Worm (Caenorhabditis elegans) whole organism, late embryonic: Measurements from ENCODE around the gene T27A10.6.

Source experiments
- C08G9.2 ChIP-seq: sonication (generic microtip); optimal IDR thresholded peaks from 2 replicates; lab custom pipeline; 2016; ENCODE audit warnings: mild to moderate bottlenecking, missing genetic modification characterization, moderate library complexity, missing compliant biosample characterization
- C38D4.7 ChIP-seq: fragments of 200-800 bp; sonication (Bioruptor generic); optimal IDR thresholded peaks from 2 replicates; lab custom pipeline; 2018; ENCODE audit warnings: mild to moderate bottlenecking, missing genetic modification characterization, moderate library complexity, missing compliant biosample characterization
- K02D7.2 ChIP-seq: sonication (generic microtip); optimal IDR thresholded peaks from 2 replicates; lab custom pipeline; 2017; ENCODE audit warnings: mild to moderate bottlenecking, missing genetic modification characterization, missing compliant biosample characterization
- Y22D7AL.16 ChIP-seq: sonication (generic microtip); optimal IDR thresholded peaks from 2 replicates; lab custom pipeline; 2016; ENCODE audit warnings: missing genetic modification characterization, missing compliant biosample characterization
- ahr-1 ChIP-seq: sonication (generic microtip); optimal IDR thresholded peaks from 2 replicates; lab custom pipeline; 2016; ENCODE audit warnings: missing genetic modification characterization, missing compliant biosample characterization
- ama-1 ChIP-seq: fragments of 150-350 bp; optimal IDR thresholded peaks from 2 replicates; lab custom pipeline; 2014
- ceh-14 ChIP-seq: sonication (generic microtip); optimal IDR thresholded peaks from 2 replicates; lab custom pipeline; 2016; ENCODE audit warnings: missing genotype, missing genetic modification characterization, missing compliant biosample characterization
- ceh-19 ChIP-seq: fragments of 200-800 bp; sonication (Bioruptor generic); optimal IDR thresholded peaks from 2 replicates; lab custom pipeline; 2018; ENCODE audit warnings: mild to moderate bottlenecking, missing genetic modification characterization, missing compliant biosample characterization
- ceh-2 ChIP-seq: sonication (generic microtip); optimal IDR thresholded peaks from 2 replicates; lab custom pipeline; 2016; ENCODE audit warnings: missing genotype, missing genetic modification characterization, missing compliant biosample characterization
- ceh-22 ChIP-seq: sonication (generic microtip); optimal IDR thresholded peaks from 2 replicates; lab custom pipeline; 2017; ENCODE audit warnings: missing biosample characterization, missing genetic modification characterization
- ceh-30 ChIP-seq: fragments of 150-350 bp; optimal IDR thresholded peaks from 2 replicates; lab custom pipeline; 2014; ENCODE audit warnings: missing biosample characterization, missing genetic modification characterization
- ceh-31 ChIP-seq: sonication (generic microtip); optimal IDR thresholded peaks from 2 replicates; lab custom pipeline; 2016; ENCODE audit warnings: missing genetic modification characterization, missing compliant biosample characterization
- ceh-34 ChIP-seq: sonication (generic microtip); optimal IDR thresholded peaks from 2 replicates; lab custom pipeline; 2016; ENCODE audit warnings: mild to moderate bottlenecking, missing genetic modification characterization, missing compliant biosample characterization
- ceh-48 ChIP-seq: sonication (generic microtip); optimal IDR thresholded peaks from 2 replicates; lab custom pipeline; 2016; ENCODE audit warnings: missing genetic modification characterization, inconsistent platforms, missing compliant biosample characterization
- che-1 ChIP-seq: sonication (generic microtip); optimal IDR thresholded peaks from 2 replicates; lab custom pipeline; 2016; ENCODE audit warnings: mild to moderate bottlenecking, missing genetic modification characterization, missing compliant biosample characterization
- dmd-4 ChIP-seq: sonication (generic microtip); optimal IDR thresholded peaks from 2 replicates; lab custom pipeline; 2016; ENCODE audit warnings: borderline replicate concordance, missing genetic modification characterization, missing compliant biosample characterization
- dve-1 ChIP-seq: sonication (generic microtip); optimal IDR thresholded peaks from 2 replicates; lab custom pipeline; 2017; ENCODE audit warnings: antibody characterized with exemption, mild to moderate bottlenecking, missing genetic modification characterization, missing compliant biosample characterization
- elt-2 ChIP-seq: sonication (generic microtip); optimal IDR thresholded peaks from 2 replicates; lab custom pipeline; 2016; ENCODE audit warnings: missing genetic modification reagents, missing genetic modification characterization, missing compliant biosample characterization
- ets-4 ChIP-seq: sonication (generic microtip); optimal IDR thresholded peaks from 2 replicates; lab custom pipeline; 2016; ENCODE audit warnings: missing genetic modification characterization, missing compliant biosample characterization
- eyg-1 ChIP-seq: sonication (generic microtip); optimal IDR thresholded peaks from 2 replicates; lab custom pipeline; 2016; ENCODE audit warnings: missing genotype, missing genetic modification characterization, missing compliant biosample characterization
- fkh-10 ChIP-seq: fragments of 150-350 bp; optimal IDR thresholded peaks from 2 replicates; lab custom pipeline; 2014; ENCODE audit warnings: missing biosample characterization, missing genetic modification reagents, missing genetic modification characterization
- fkh-6 ChIP-seq: sonication (generic microtip); optimal IDR thresholded peaks from 2 replicates; lab custom pipeline; 2016; ENCODE audit warnings: missing genetic modification characterization, missing compliant biosample characterization
- gmeb-2 ChIP-seq: sonication (generic microtip); optimal IDR thresholded peaks from 2 replicates; lab custom pipeline; 2016; ENCODE audit warnings: missing genetic modification characterization, inconsistent platforms, missing compliant biosample characterization
- hlh-13 ChIP-seq: fragments of 200-800 bp; sonication (Bioruptor generic); optimal IDR thresholded peaks from 2 replicates; lab custom pipeline; 2018; ENCODE audit warnings: mild to moderate bottlenecking, missing genetic modification characterization, missing compliant biosample characterization
- hlh-15 ChIP-seq: sonication (generic microtip); optimal IDR thresholded peaks from 2 replicates; lab custom pipeline; 2016; ENCODE audit warnings: missing genetic modification characterization, missing compliant biosample characterization
- hlh-30 ChIP-seq: sonication (generic microtip); optimal IDR thresholded peaks from 2 replicates; lab custom pipeline; 2017; ENCODE audit warnings: antibody characterized with exemption, missing genetic modification characterization, missing compliant biosample characterization; ENCODE audit not compliant: insufficient read depth
- hlh-6 ChIP-seq: sonication (generic microtip); optimal IDR thresholded peaks from 2 replicates; lab custom pipeline; 2016; ENCODE audit warnings: missing genotype, missing genetic modification characterization, missing compliant biosample characterization
- hlh-8 ChIP-seq: sonication (generic microtip); optimal IDR thresholded peaks from 2 replicates; lab custom pipeline; 2016; ENCODE audit warnings: missing genotype, missing genetic modification characterization, missing compliant biosample characterization
- lim-6 ChIP-seq: sonication (generic microtip); optimal IDR thresholded peaks from 2 replicates; lab custom pipeline; 2016; ENCODE audit warnings: missing genetic modification characterization, missing compliant biosample characterization
- lin-11 ChIP-seq: fragments of 200-800 bp; sonication (Bioruptor generic); optimal IDR thresholded peaks from 2 replicates; lab custom pipeline; 2018; ENCODE audit warnings: mild to moderate bottlenecking, missing genetic modification characterization, missing compliant biosample characterization
- madf-2 ChIP-seq: sonication (generic microtip); optimal IDR thresholded peaks from 2 replicates; lab custom pipeline; 2017; ENCODE audit warnings: missing genetic modification characterization, missing compliant biosample characterization
- mec-3 ChIP-seq: sonication (generic microtip); optimal IDR thresholded peaks from 2 replicates; lab custom pipeline; 2016; ENCODE audit warnings: borderline replicate concordance, missing genetic modification characterization, missing compliant biosample characterization
- nfya-1 ChIP-seq: sonication (generic microtip); optimal IDR thresholded peaks from 2 replicates; lab custom pipeline; 2017; ENCODE audit warnings: missing genetic modification characterization, mild to moderate bottlenecking, missing compliant biosample characterization, antibody characterized with exemption, moderate library complexity
- nhr-232 ChIP-seq: sonication (generic microtip); optimal IDR thresholded peaks from 2 replicates; lab custom pipeline; 2016; ENCODE audit warnings: missing genetic modification characterization, missing compliant biosample characterization
- npax-4 ChIP-seq: sonication (generic microtip); optimal IDR thresholded peaks from 2 replicates; lab custom pipeline; 2016; ENCODE audit warnings: missing genetic modification characterization, missing compliant biosample characterization
- odd-2 ChIP-seq: sonication (generic microtip); optimal IDR thresholded peaks from 2 replicates; lab custom pipeline; 2017; ENCODE audit warnings: antibody characterized with exemption, mild to moderate bottlenecking, missing genetic modification characterization, missing compliant biosample characterization
- pag-3 ChIP-seq: sonication (generic microtip); optimal IDR thresholded peaks from 2 replicates; lab custom pipeline; 2016; ENCODE audit warnings: missing compliant biosample characterization, missing genetic modification characterization, borderline replicate concordance
- pat-9 ChIP-seq: fragments of 200-800 bp; sonication (Bioruptor generic); optimal IDR thresholded peaks from 2 replicates; lab custom pipeline; 2018; ENCODE audit warnings: mild to moderate bottlenecking, missing genetic modification characterization, moderate library complexity, missing compliant biosample characterization
- pax-1 ChIP-seq: fragments of 150-350 bp; optimal IDR thresholded peaks from 2 replicates; lab custom pipeline; 2014; ENCODE audit warnings: missing biosample characterization, missing genetic modification characterization
- pha-2 ChIP-seq: sonication (generic microtip); optimal IDR thresholded peaks from 2 replicates; lab custom pipeline; 2017; ENCODE audit warnings: mild to moderate bottlenecking, missing genetic modification characterization, missing compliant biosample characterization
- pha-4 ChIP-seq: fragments of 150-350 bp; optimal IDR thresholded peaks from 2 replicates; lab custom pipeline; 2018; ENCODE audit warnings: missing biosample characterization, missing genetic modification reagents, missing genetic modification characterization
- ref-2 ChIP-seq: sonication (generic microtip); optimal IDR thresholded peaks from 2 replicates; lab custom pipeline; 2016; ENCODE audit warnings: missing genetic modification characterization, missing compliant biosample characterization
- rnt-1 ChIP-seq: sonication (generic microtip); optimal IDR thresholded peaks from 2 replicates; lab custom pipeline; 2016; ENCODE audit warnings: missing genetic modification characterization, missing compliant biosample characterization
- sdc-2 ChIP-seq: sonication (generic microtip); optimal IDR thresholded peaks from 2 replicates; lab custom pipeline; 2016; ENCODE audit warnings: missing genotype, missing genetic modification characterization, missing compliant biosample characterization
- sox-2 ChIP-seq: fragments of 200-800 bp; sonication (Bioruptor generic); IDR thresholded peaks from 2 replicates; pipeline ENCODE4 v1.3.6; 2022; ENCODE audit warnings: missing genetic modification reagents, missing genetic modification characterization, missing compliant biosample characterization
- sox-4 ChIP-seq: sonication (generic microtip); optimal IDR thresholded peaks from 2 replicates; lab custom pipeline; 2017; ENCODE audit warnings: mild to moderate bottlenecking, missing genetic modification characterization, inconsistent platforms, missing compliant biosample characterization
- syd-9 ChIP-seq: sonication (generic microtip); optimal IDR thresholded peaks from 2 replicates; lab custom pipeline; 2016; ENCODE audit warnings: mild to moderate bottlenecking, missing genetic modification characterization, moderate library complexity, missing compliant biosample characterization
- tbx-2 ChIP-seq: sonication (generic microtip); optimal IDR thresholded peaks from 2 replicates; lab custom pipeline; 2016; ENCODE audit warnings: missing genetic modification characterization, missing compliant biosample characterization
- tbx-7 ChIP-seq: sonication (generic microtip); optimal IDR thresholded peaks from 2 replicates; lab custom pipeline; 2016; ENCODE audit warnings: missing genotype, missing genetic modification characterization, missing compliant biosample characterization
- ttx-3 ChIP-seq: sonication (generic microtip); optimal IDR thresholded peaks from 2 replicates; lab custom pipeline; 2016; ENCODE audit warnings: missing genetic modification reagents, missing genetic modification characterization, missing compliant biosample characterization
- unc-42 ChIP-seq: sonication (generic microtip); optimal IDR thresholded peaks from 2 replicates; lab custom pipeline; 2016; ENCODE audit warnings: missing genotype, missing genetic modification characterization, missing compliant biosample characterization
- unc-55 ChIP-seq: sonication (generic microtip); optimal IDR thresholded peaks from 2 replicates; lab custom pipeline; 2017; ENCODE audit warnings: missing biosample characterization, missing genetic modification reagents, missing genetic modification characterization
- unc-86 ChIP-seq: sonication (generic microtip); optimal IDR thresholded peaks from 2 replicates; lab custom pipeline; 2016; ENCODE audit warnings: missing genetic modification characterization, missing compliant biosample characterization
- zip-5 ChIP-seq: sonication (generic microtip); optimal IDR thresholded peaks from 2 replicates; lab custom pipeline; 2016; ENCODE audit warnings: missing genetic modification characterization, missing compliant biosample characterization
- ztf-16 ChIP-seq: sonication (generic microtip); optimal IDR thresholded peaks from 2 replicates; lab custom pipeline; 2017; ENCODE audit warnings: missing genetic modification characterization, missing compliant biosample characterization

Gene T27A10.6

DNA sequence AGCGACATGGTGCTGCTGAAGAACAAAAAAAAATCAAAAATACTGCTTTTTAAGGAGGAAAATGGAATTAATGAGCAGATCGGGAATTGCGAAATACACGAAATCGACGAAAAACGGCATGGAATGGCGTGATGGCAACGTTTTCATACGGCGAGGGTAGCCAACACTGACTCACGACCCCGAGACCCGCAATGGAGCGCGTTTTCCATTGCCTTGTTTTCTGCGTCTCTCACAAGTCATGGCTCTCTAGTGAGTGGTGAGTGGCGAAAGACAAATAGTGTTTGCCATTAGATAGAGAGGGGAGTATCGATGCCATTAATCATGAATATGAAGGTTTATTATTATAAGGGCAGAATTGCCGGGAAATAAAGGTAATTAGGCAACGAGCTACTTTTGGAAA, 9.6 kb upstream of the T27A10.6 start, which contains the start of gene C18B2.4:
Gene C18B2.4, minus strand, starts transcription at position 15 of the 400 bp plus-strand sequence.
- TF ChIP-seq sdc-2 (tag; lab: Kevin White, UChicago) (peak; percentile 54), ceh-14 (peak; percentile 51), hlh-8 (tag; lab: Kevin White, UChicago) (no peak), dmd-4 (tag; lab: Kevin White, UChicago) (no peak), npax-4 (tag; lab: Kevin White, UChicago) (no peak), ceh-31 (peak; percentile 74), lim-6 (tag; lab: Kevin White, UChicago) (no peak), nfya-1 (tag; lab: Kevin White, UChicago) (peak; percentile 72), ttx-3 (no peak), sox-4 (no peak), C08G9.2 (peak; percentile 25), ahr-1 (tag; lab: Kevin White, UChicago) (no peak), fkh-10 (GFP tag; lab: Kevin White, UChicago) (no peak), pat-9 (tag; lab: Kevin White, UChicago) (no peak), odd-2 (tag; lab: Kevin White, UChicago) (no peak), unc-86 (no peak), tbx-2 (tag; lab: Kevin White, UChicago) (peak; percentile 64), hlh-30 (peak; percentile 89), pag-3 (tag; lab: Kevin White, UChicago) (no peak), K02D7.2 (tag; lab: Kevin White, UChicago) (no peak), hlh-13 (GFP tag; lab: Kevin White, UChicago) (no peak), ceh-19 (GFP tag; lab: Kevin White, UChicago) (no peak), ceh-22 (tag; lab: Kevin White, UChicago) (no peak), ets-4 (tag; lab: Kevin White, UChicago) (no peak), zip-5 (tag; lab: Kevin White, UChicago) (no peak), tbx-7 (no peak), syd-9 (tag; lab: Kevin White, UChicago) (no peak), ceh-34 (peak; percentile 42), pha-4 (no peak), ceh-2 (tag; lab: Kevin White, UChicago) (peak; percentile 32), lin-11 (tag; lab: Kevin White, UChicago) (no peak), fkh-6 (tag; lab: Kevin White, UChicago) (no peak), rnt-1 (tag; lab: Kevin White, UChicago) (no peak), sox-2 (GFP tag; lab: Robert Waterston, UW) (no peak), ceh-48 (tag; lab: Kevin White, UChicago) (no peak), madf-2 (tag; lab: Kevin White, UChicago) (no peak), pax-1 (tag; lab: Kevin White, UChicago) (no peak), nhr-232 (tag; lab: Kevin White, UChicago) (no peak), hlh-6 (tag; lab: Kevin White, UChicago) (no peak), gmeb-2 (tag; lab: Kevin White, UChicago) (no peak), elt-2 (tag; lab: Kevin White, UChicago) (peak; percentile 34), mec-3 (tag; lab: Kevin White, UChicago) (no peak), dve-1 (peak; percentile 18), unc-55 (peak; percentile 96), pha-2 (tag; lab: Kevin White, UChicago) (no peak), Y22D7AL.16 (tag; lab: Kevin White, UChicago) (no peak), C38D4.7 (GFP tag; lab: Kevin White, UChicago) (no peak), che-1 (no peak), unc-42 (tag; lab: Kevin White, UChicago) (peak; percentile 75), eyg-1 (tag; lab: Kevin White, UChicago) (no peak), ref-2 (no peak), ztf-16 (tag; lab: Kevin White, UChicago) (no peak), ceh-30 (tag; lab: Kevin White, UChicago) (no peak), ama-1 (lab: Kevin White, UChicago) (no peak), hlh-15 (no peak)
